Fruit fly (Drosophila melanogaster) whole organism, prepupa: ENCODE measurements around the gene Ccm3.

Experiments used
- CG10631 ChIP-seq: fragments of 200-800 bp; sonication (Bioruptor generic); optimal IDR thresholded peaks from 2 replicates; lab custom pipeline; 2016; ENCODE audit warnings: missing biosample characterization, missing genetic modification characterization
- CG16779 ChIP-seq: fragments of 200-800 bp; sonication (Bioruptor generic); optimal IDR thresholded peaks from 3 replicates; lab custom pipeline; 2017; ENCODE audit warnings: missing biosample characterization, mild to moderate bottlenecking, missing genetic modification characterization
- CG3032 ChIP-seq: fragments of 200-800 bp; optimal IDR thresholded peaks from 2 replicates; lab custom pipeline; 2019; ENCODE audit warnings: missing biosample characterization, mild to moderate bottlenecking, missing genetic modification characterization, moderate library complexity
- CG6163 ChIP-seq: fragments of 200-800 bp; sonication (Bioruptor generic); IDR thresholded peaks from 3 replicates; pipeline ENCODE4 v1.3.6; 2022; ENCODE audit warnings: missing biosample characterization, missing genetic modification characterization
- CG8319 ChIP-seq: fragments of 200-800 bp; sonication (Bioruptor generic); optimal IDR thresholded peaks from 3 replicates; lab custom pipeline; 2016; ENCODE audit warnings: missing biosample characterization, missing genetic modification characterization
- Hr39 ChIP-seq: fragments of 200-800 bp; sonication (Bioruptor generic); optimal IDR thresholded peaks from 2 replicates; lab custom pipeline; 2016; ENCODE audit warnings: missing biosample characterization, missing genetic modification characterization
- Sox14 ChIP-seq: fragments of 200-800 bp; sonication (Bioruptor generic); optimal IDR thresholded peaks from 3 replicates; lab custom pipeline; 2016; ENCODE audit warnings: missing biosample characterization, missing genetic modification characterization
- achi ChIP-seq: fragments of 200-800 bp; sonication (Bioruptor generic); optimal IDR thresholded peaks from 3 replicates; lab custom pipeline; 2016; ENCODE audit warnings: missing biosample characterization, missing genetic modification characterization

DNA sequence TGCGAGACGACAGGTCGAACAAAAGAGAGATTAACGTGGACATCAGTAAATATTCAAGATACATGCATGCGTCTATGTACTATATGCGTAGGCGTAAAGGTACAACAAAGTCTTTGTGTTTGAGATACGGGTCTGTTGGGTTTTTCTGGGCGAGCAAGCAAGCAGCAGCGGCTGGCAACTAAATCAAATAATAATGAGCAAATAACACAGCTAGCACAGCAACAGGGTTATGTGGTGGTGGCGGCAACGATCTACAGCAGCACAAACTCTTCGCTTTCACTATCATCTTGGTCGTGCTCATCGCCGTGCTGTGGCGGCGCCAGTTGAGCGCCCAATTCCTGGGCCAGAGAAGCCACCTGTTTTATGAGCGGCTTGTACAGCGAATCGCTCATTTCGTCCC, 17.7 kb upstream of the Ccm3 start:
- no peak for TF ChIP-seq achi
- no peak for TF ChIP-seq CG8319 (GFP tag; lab: Kevin White, UChicago)
- no peak for TF ChIP-seq Hr39 (GFP tag; lab: Kevin White, UChicago)
- TF ChIP-seq Sox14: no peak
- no peak for TF ChIP-seq CG16779 (tag; lab: Kevin White, UChicago)
- TF ChIP-seq CG6163 (GFP tag; lab: Robert Waterston, UW): no peak
- TF ChIP-seq CG10631: no peak
- TF ChIP-seq CG3032 (tag; lab: Kevin White, UChicago): no peak
